Worm (Caenorhabditis elegans) whole organism, young adult: ENCODE data around the gene ckb-1.

Experiments
- B0035.1 ChIP-seq: sonication (generic microtip); optimal IDR thresholded peaks from 2 replicates; lab custom pipeline; 2016; ENCODE audit warnings: missing genetic modification characterization, mild to moderate bottlenecking, missing compliant biosample characterization, missing genotype, missing genetic modification reagents
- F22D6.2 ChIP-seq: sonication (generic microtip); optimal IDR thresholded peaks from 2 replicates; lab custom pipeline; 2016; ENCODE audit warnings: mild to moderate bottlenecking, missing genetic modification characterization, missing compliant biosample characterization
- F37B4.10 ChIP-seq: fragments of 200-800 bp; sonication (Bioruptor generic); IDR thresholded peaks from 2 replicates; pipeline ENCODE4 v1.3.6; 2022; ENCODE audit warnings: missing genetic modification characterization, missing compliant biosample characterization
- F49E8.2 ChIP-seq: sonication (generic microtip); optimal IDR thresholded peaks from 3 replicates; lab custom pipeline; 2017; ENCODE audit warnings: missing genetic modification characterization, mild to moderate bottlenecking, missing compliant biosample characterization, antibody characterized with exemption, moderate library complexity; ENCODE audit not compliant: insufficient read depth
- F55B11.4 ChIP-seq: sonication (generic microtip); optimal IDR thresholded peaks from 2 replicates; lab custom pipeline; 2016; ENCODE audit warnings: missing compliant biosample characterization, missing genetic modification characterization, borderline replicate concordance; ENCODE audit not compliant: insufficient read depth
- K11D2.4 ChIP-seq: fragments of 200-800 bp; sonication (Bioruptor generic); IDR thresholded peaks from 2 replicates; pipeline ENCODE4 v1.3.6; 2022; ENCODE audit warnings: missing genetic modification reagents, missing genetic modification characterization, missing compliant biosample characterization
- Y53G8AR.9 ChIP-seq: fragments of 200-800 bp; sonication (Bioruptor generic); conservative IDR thresholded peaks from 2 replicates; pipeline ENCODE4 v1.3.6; 2022; ENCODE audit warnings: missing genetic modification reagents, missing genetic modification characterization, missing compliant biosample characterization
- Y79H2A.3 ChIP-seq: fragments of 200-800 bp; sonication (Bioruptor generic); conservative IDR thresholded peaks from 2 replicates; pipeline ENCODE4 v1.3.6; 2022; ENCODE audit warnings: missing genetic modification reagents, missing genetic modification characterization, missing compliant biosample characterization
- attf-5 ChIP-seq: fragments of 200-800 bp; sonication (Bioruptor generic); optimal IDR thresholded peaks from 2 replicates; lab custom pipeline; 2018; ENCODE audit warnings: mild to moderate bottlenecking, missing genetic modification characterization, missing compliant biosample characterization
- attf-6 ChIP-seq: fragments of 200-800 bp; sonication (Bioruptor generic); IDR thresholded peaks from 2 replicates; pipeline ENCODE4 v1.3.6; 2022; ENCODE audit warnings: missing genetic modification reagents, missing genetic modification characterization, missing compliant biosample characterization
- cebp-1 ChIP-seq, 2 experiments: fragments of 200-800 bp in 1 of 2; sonication (Bioruptor generic) in 1 of 2; sonication (generic microtip) in 1 of 2; IDR thresholded peaks in 1 of 2; optimal IDR thresholded peaks in 1 of 2; 2 replicates each; pipeline versions ENCODE4 v1.3.6 to Lab custom; 2017 to 2022; ENCODE audit warnings: missing compliant biosample characterization in 2 of 2, missing genetic modification characterization in 2 of 2, mild to moderate bottlenecking in 1 of 2, missing genetic modification reagents in 1 of 2, moderate library complexity in 1 of 2
- cebp-2 ChIP-seq: fragments of 200-800 bp; sonication (Bioruptor generic); IDR thresholded peaks from 2 replicates; pipeline ENCODE4 v1.3.6; 2022; ENCODE audit warnings: missing genetic modification characterization, missing compliant biosample characterization
- ceh-91 ChIP-seq: fragments of 200-800 bp; sonication (Bioruptor generic); IDR thresholded peaks from 2 replicates; pipeline ENCODE4 v1.3.6; 2022; ENCODE audit warnings: missing genetic modification reagents, missing genetic modification characterization, missing compliant biosample characterization
- chd-7 ChIP-seq: sonication (generic microtip); optimal IDR thresholded peaks from 2 replicates; lab custom pipeline; 2016; ENCODE audit warnings: mild to moderate bottlenecking, missing genetic modification characterization, moderate library complexity, missing compliant biosample characterization
- ekl-4 ChIP-seq: fragments of 200-800 bp; sonication (Bioruptor generic); IDR thresholded peaks from 2 replicates; pipeline ENCODE4 v1.3.6; 2022; ENCODE audit warnings: missing genetic modification reagents, missing genetic modification characterization, missing compliant biosample characterization
- hlh-26 ChIP-seq: fragments of 200-800 bp; sonication (Bioruptor generic); conservative IDR thresholded peaks from 2 replicates; pipeline ENCODE4 v1.3.6; 2022; ENCODE audit warnings: missing genetic modification reagents, missing genetic modification characterization, missing compliant biosample characterization
- hsf-1 ChIP-seq: fragments of 200-800 bp; sonication (Bioruptor generic); IDR thresholded peaks from 2 replicates; pipeline ENCODE4 v1.3.6; 2022; ENCODE audit warnings: missing genetic modification reagents, missing genetic modification characterization, missing compliant biosample characterization
- let-526 ChIP-seq: fragments of 200-800 bp; sonication (Bioruptor generic); IDR thresholded peaks from 2 replicates; pipeline ENCODE4 v1.3.6; 2022; ENCODE audit warnings: missing genetic modification reagents, missing genetic modification characterization, missing compliant biosample characterization
- let-607 ChIP-seq, 2 experiments: fragments of 200-800 bp in 1 of 2; sonication (Bioruptor generic) in 1 of 2; sonication (generic microtip) in 1 of 2; optimal IDR thresholded peaks; 2 replicates each; lab custom pipeline; 2016 to 2018; ENCODE audit warnings: mild to moderate bottlenecking in 2 of 2, missing compliant biosample characterization in 2 of 2, missing genetic modification characterization in 2 of 2, moderate library complexity in 2 of 2, missing genotype in 1 of 2
- lin-26 ChIP-seq: fragments of 200-800 bp; sonication (Bioruptor generic); IDR thresholded peaks from 2 replicates; pipeline ENCODE4 v1.3.6; 2022; ENCODE audit warnings: missing genetic modification reagents, missing genetic modification characterization, missing compliant biosample characterization
- lin-35 ChIP-seq, 3 experiments: fragments of 150-350 bp in 2 of 3; sonication (generic microtip) in 1 of 3; optimal IDR thresholded peaks; 2 replicates each; lab custom pipeline; 2014 to 2018; ENCODE audit warnings: missing biosample characterization in 3 of 3, missing genetic modification characterization in 3 of 3, missing genetic modification reagents in 3 of 3
- lin-40 ChIP-seq: sonication (generic microtip); optimal IDR thresholded peaks from 2 replicates; lab custom pipeline; 2016; ENCODE audit warnings: missing genetic modification characterization, mild to moderate bottlenecking, missing compliant biosample characterization, missing genotype, missing genetic modification reagents
- lin-54 ChIP-seq: fragments of 200-800 bp; sonication (Bioruptor generic); optimal IDR thresholded peaks from 2 replicates; lab custom pipeline; 2018; ENCODE audit warnings: mild to moderate bottlenecking, missing genetic modification characterization, missing compliant biosample characterization
- madf-6 ChIP-seq: fragments of 200-800 bp; sonication (Bioruptor generic); IDR thresholded peaks from 2 replicates; pipeline ENCODE4 v1.3.6; 2022; ENCODE audit warnings: missing genetic modification reagents, missing genetic modification characterization, missing compliant biosample characterization
- madf-8 ChIP-seq: fragments of 200-800 bp; sonication (Bioruptor generic); conservative IDR thresholded peaks from 2 replicates; pipeline ENCODE4 v1.3.6; 2022; ENCODE audit warnings: missing genetic modification reagents, missing genetic modification characterization, missing compliant biosample characterization
- mcd-1 ChIP-seq: fragments of 200-800 bp; sonication (Bioruptor generic); IDR thresholded peaks from 2 replicates; pipeline ENCODE4 v1.3.6; 2022; ENCODE audit warnings: missing genetic modification reagents, missing genetic modification characterization, missing compliant biosample characterization
- mel-28 ChIP-seq: sonication (generic microtip); optimal IDR thresholded peaks from 2 replicates; lab custom pipeline; 2016; ENCODE audit warnings: borderline replicate concordance, mild to moderate bottlenecking, missing genetic modification characterization, missing compliant biosample characterization
- nfyb-1 ChIP-seq: fragments of 200-800 bp; sonication (Bioruptor generic); IDR thresholded peaks from 2 replicates; pipeline ENCODE4 v1.3.6; 2022; ENCODE audit warnings: missing genetic modification reagents, missing genetic modification characterization, missing compliant biosample characterization
- nhr-27 ChIP-seq: fragments of 200-800 bp; sonication (Bioruptor generic); optimal IDR thresholded peaks from 2 replicates; lab custom pipeline; 2018; ENCODE audit warnings: mild to moderate bottlenecking, missing genetic modification characterization, moderate library complexity, missing compliant biosample characterization
- rcor-1 ChIP-seq: fragments of 200-800 bp; sonication (Bioruptor generic); IDR thresholded peaks from 2 replicates; pipeline ENCODE4 v1.3.6; 2022; ENCODE audit warnings: missing genetic modification reagents, missing genetic modification characterization, missing compliant biosample characterization
- repo-1 ChIP-seq: sonication (generic microtip); optimal IDR thresholded peaks from 2 replicates; lab custom pipeline; 2017; ENCODE audit warnings: mild to moderate bottlenecking, missing genetic modification characterization, missing compliant biosample characterization
- snpc-4 ChIP-seq, 5 experiments: fragments of 150-350 bp in 1 of 5; sonication (generic microtip) in 4 of 5; optimal IDR thresholded peaks; 2 replicates each; lab custom pipeline; 2014 to 2018; ENCODE audit warnings: missing genetic modification characterization in 5 of 5, missing biosample characterization in 3 of 5, antibody characterized with exemption in 2 of 5, mild to moderate bottlenecking in 2 of 5, missing compliant biosample characterization in 2 of 5, missing genotype in 2 of 5, moderate library complexity in 2 of 5, missing genetic modification reagents in 1 of 5
- somi-1 ChIP-seq: fragments of 200-800 bp; sonication (Bioruptor generic); optimal IDR thresholded peaks from 2 replicates; lab custom pipeline; 2018; ENCODE audit warnings: mild to moderate bottlenecking, missing genetic modification characterization, missing compliant biosample characterization
- sptf-2 ChIP-seq: fragments of 200-800 bp; sonication (Bioruptor generic); optimal IDR thresholded peaks from 2 replicates; lab custom pipeline; 2018; ENCODE audit warnings: mild to moderate bottlenecking, missing genetic modification characterization, missing compliant biosample characterization
- tlf-1 ChIP-seq: fragments of 200-800 bp; sonication (Bioruptor generic); optimal IDR thresholded peaks from 2 replicates; lab custom pipeline; 2018; ENCODE audit warnings: mild to moderate bottlenecking, missing genetic modification characterization, missing compliant biosample characterization
- unc-130 ChIP-seq: sonication (generic microtip); optimal IDR thresholded peaks from 2 replicates; lab custom pipeline; 2016; ENCODE audit warnings: missing genetic modification reagents, missing genetic modification characterization, missing compliant biosample characterization
- zfh-2 ChIP-seq: fragments of 200-800 bp; sonication (Bioruptor generic); conservative IDR thresholded peaks from 2 replicates; pipeline ENCODE4 v1.3.6; 2022; ENCODE audit warnings: missing genetic modification reagents, missing genetic modification characterization, missing compliant biosample characterization

Gene ckb-1

DNA sequence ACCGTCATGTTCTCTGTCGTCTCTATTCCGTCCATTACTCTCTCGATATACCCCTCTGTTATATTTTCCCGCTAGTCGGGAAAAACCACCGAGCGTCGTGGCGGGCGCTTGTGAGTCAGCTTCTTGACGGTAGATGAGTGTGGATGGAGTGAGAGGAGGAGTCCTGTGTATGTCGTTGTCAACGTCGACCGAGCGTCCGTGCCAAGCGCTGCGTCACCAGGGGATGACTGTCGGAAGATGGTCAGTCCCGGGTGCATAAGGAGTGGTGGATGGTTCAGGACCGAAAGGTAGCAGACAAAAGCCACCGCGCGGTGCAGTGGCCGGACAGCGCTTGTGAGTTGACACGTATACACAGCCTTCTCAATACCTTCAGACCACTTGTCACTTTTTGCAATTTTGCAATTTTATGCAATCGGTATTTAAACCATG lies 4.3 kb downstream of the ckb-1 start (continued):
- peak; percentile 49; the same call in 1 of the 2 replicates for TF ChIP-seq K11D2.4 (GFP tag; lab: Robert Waterston, UW)
- TF ChIP-seq F22D6.2 (tag; lab: Kevin White, UChicago): peak; percentile 1
- TF ChIP-seq mel-28 (tag; lab: Kevin White, UChicago): peak; percentile 33
- peak; percentile 35 for TF ChIP-seq chd-7 (tag; lab: Kevin White, UChicago)
- TF ChIP-seq madf-8 (GFP tag; lab: Robert Waterston, UW): peak; percentile 29; the same call in 1 of the 2 replicates
- TF ChIP-seq somi-1 (GFP tag; lab: Kevin White, UChicago): peak; percentile 45
- TF ChIP-seq Y53G8AR.9 (GFP tag; lab: Robert Waterston, UW): 0 out of 2 replicates have a peak, but pooled peaks have one; percentile 73
- TF ChIP-seq madf-6 (GFP tag; lab: Robert Waterston, UW): peak; percentile 72; the same call in 1 of the 2 replicates
- TF ChIP-seq F37B4.10 (GFP tag; lab: Robert Waterston, UW): 0 out of 2 replicates have a peak, but pooled peaks have one; percentile 22
- TF ChIP-seq rcor-1 (GFP tag; lab: Robert Waterston, UW): peak; percentile 85
- TF ChIP-seq attf-6: 0 out of 2 replicates have a peak, but pooled peaks have one; percentile 50
- peak; percentile 64; the same call in 1 of the 2 replicates for TF ChIP-seq ekl-4
- TF ChIP-seq let-607 (tag; optimal IDR thresholded peaks at IDR 0.05; lab: Kevin White, UChicago): peak in 1 of 2 experiments; percentile 45
- TF ChIP-seq ceh-91 (GFP tag; lab: Robert Waterston, UW): 0 out of 2 replicates have a peak, but pooled peaks have one; percentile 39

DNA sequence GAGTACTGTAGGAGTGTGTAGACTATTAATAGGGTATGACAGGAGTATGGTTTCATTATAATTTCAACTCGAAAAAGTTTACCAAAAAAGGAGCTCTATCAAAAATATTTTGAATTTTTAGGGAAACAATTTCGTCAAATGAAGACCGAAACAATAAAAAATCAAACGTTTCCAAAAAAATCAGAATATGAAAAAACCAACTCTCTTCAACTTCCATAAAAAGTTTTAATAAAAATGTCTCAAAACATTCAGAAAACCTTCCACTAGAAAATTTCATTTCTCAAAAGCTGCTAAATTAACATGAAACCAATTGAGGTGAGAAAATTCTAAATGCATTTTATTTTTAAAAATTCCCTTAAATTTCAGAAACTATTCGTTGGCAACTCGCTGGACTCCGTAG lies 5.5 kb downstream of the ckb-1 start, which contains the start of gene ckb-3:
TSS of gene ckb-3 (plus strand) at position 301 of the 400 bp plus-strand sequence.
- TF ChIP-seq zfh-2 (GFP tag; lab: Robert Waterston, UW) (no peak), cebp-1 (GFP tag; IDR thresholded peaks at IDR 0.05; lab: Robert Waterston, UW) (no peak), cebp-1 (tag; optimal IDR thresholded peaks at IDR 0.05; lab: Kevin White, UChicago) (no peak), madf-8 (GFP tag; lab: Robert Waterston, UW) (no peak), tlf-1 (GFP tag; lab: Kevin White, UChicago) (no peak), nhr-27 (tag; lab: Kevin White, UChicago) (no peak), hsf-1 (no peak), Y79H2A.3 (no peak)

DNA sequence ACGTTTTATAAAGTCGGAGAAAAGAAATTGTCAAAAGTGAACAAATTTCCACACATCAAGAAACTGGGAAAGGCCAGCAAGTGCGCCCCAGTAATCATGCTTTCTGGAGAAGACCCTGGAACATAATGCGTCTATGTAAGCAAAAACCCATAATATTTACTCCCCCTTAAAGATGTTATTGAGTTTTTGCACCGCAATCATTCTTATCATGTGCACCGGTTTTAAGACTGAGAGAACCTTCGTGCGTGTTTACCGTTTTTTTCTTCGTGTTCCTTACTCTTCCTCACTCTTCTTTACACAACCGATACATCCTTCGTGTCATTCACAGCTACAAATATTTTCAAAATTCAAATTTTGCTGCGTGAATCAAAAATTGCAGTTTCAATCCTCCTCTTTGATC lies 7.8 kb downstream of the ckb-1 start:
- TF ChIP-seq sptf-2 (GFP tag; lab: Kevin White, UChicago) (no peak), repo-1 (no peak), let-526 (GFP tag; lab: Robert Waterston, UW) (no peak)

DNA sequence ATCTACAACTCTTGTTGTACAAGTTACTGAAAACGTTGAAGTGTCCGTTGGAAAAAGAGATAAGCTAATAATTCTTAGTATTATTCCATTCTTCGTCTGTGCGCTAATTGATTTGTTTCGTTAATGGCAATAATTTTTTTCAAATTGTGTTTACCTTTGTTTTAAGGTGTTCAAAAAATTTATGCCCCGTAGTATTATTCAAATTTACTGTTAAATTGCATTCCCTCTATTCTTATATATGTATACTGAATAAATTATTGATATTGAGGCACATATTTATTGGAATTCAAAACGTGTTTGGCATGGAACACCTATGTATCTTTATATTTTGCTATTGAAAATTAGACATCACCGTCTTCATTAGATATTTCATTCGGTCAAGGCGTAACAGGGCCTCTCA lies 9.8 kb downstream of the ckb-1 start, which contains the start of gene pals-26:
TSS of gene pals-26 (plus strand) at position 301 of the 400 bp plus-strand sequence.
- TF ChIP-seq lin-40 (tag; lab: Kevin White, UChicago) (no peak), B0035.1 (tag; lab: Kevin White, UChicago) (no peak), somi-1 (GFP tag; lab: Kevin White, UChicago) (no peak), nfyb-1 (GFP tag; lab: Robert Waterston, UW) (no peak), lin-26 (no peak), lin-54 (no peak), lin-35 (GFP tag; optimal IDR thresholded peaks at IDR 0.05; lab: Kevin White, UChicago) (no peak), snpc-4 (GFP tag; optimal IDR thresholded peaks at IDR 0.05; lab: Kevin White, UChicago) (no peak), snpc-4 (tag; optimal IDR thresholded peaks at IDR 0.05; lab: Kevin White, UChicago) (no peak), let-607 (tag; optimal IDR thresholded peaks at IDR 0.05; lab: Kevin White, UChicago) (no peak), K11D2.4 (GFP tag; lab: Robert Waterston, UW) (no peak), attf-6 (no peak), F49E8.2 (no peak), F55B11.4 (no peak), mcd-1 (GFP tag; lab: Robert Waterston, UW) (no peak), attf-5 (GFP tag; lab: Kevin White, UChicago) (no peak), hlh-26 (GFP tag; lab: Robert Waterston, UW) (no peak), unc-130 (no peak), cebp-2 (GFP tag; lab: Robert Waterston, UW) (no peak)
